Fruit fly (Drosophila melanogaster) whole organism, pupa: ENCODE data around the gene sro.

Source experiments
- CG32121 ChIP-seq: fragments of 200-800 bp; sonication (Bioruptor generic); IDR thresholded peaks from 2 replicates; pipeline ENCODE4 v1.3.6; 2022; ENCODE audit warnings: missing biosample characterization, missing genetic modification characterization
- CG34367 ChIP-seq: fragments of 200-800 bp; sonication (Bioruptor generic); optimal IDR thresholded peaks from 2 replicates; lab custom pipeline; 2018; ENCODE audit warnings: missing biosample characterization, mild to moderate bottlenecking, missing genetic modification characterization
- CG8159 ChIP-seq: fragments of 200-800 bp; sonication (Bioruptor generic); optimal IDR thresholded peaks from 3 replicates; lab custom pipeline; 2018; ENCODE audit warnings: missing biosample characterization, mild to moderate bottlenecking, missing genetic modification characterization, moderate library complexity
- D1 ChIP-seq: fragments of 200-800 bp; sonication (Bioruptor generic); optimal IDR thresholded peaks from 2 replicates; lab custom pipeline; 2018; ENCODE audit warnings: missing biosample characterization, mild to moderate bottlenecking, missing genetic modification characterization, moderate library complexity
- gl ChIP-seq: fragments of 200-800 bp; sonication (Bioruptor generic); optimal IDR thresholded peaks from 2 replicates; lab custom pipeline; 2018; ENCODE audit warnings: missing biosample characterization, mild to moderate bottlenecking, missing genetic modification characterization

DNA sequence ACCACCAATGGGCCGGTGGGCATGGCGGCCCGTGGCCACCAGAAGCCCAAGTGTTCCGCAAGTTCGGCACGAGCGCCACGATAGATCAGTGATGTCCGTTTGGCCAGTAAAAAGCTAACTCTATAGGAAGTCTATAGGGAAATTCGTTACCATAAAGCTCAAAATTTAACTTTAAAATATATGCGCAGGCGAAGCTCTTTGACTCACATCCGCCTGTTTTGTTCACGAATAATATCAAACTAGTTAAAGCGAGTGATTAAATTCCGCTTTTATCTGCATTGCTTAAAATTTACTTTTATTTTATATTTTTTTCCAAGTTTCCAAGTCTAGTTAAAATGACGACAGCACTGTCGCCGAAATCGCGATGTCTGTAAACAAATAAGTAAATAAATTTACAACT, 36.7 kb upstream of the sro start:
- TF ChIP-seq CG32121 (GFP tag; lab: Robert Waterston, UW), result peak; percentile 37
- peak; percentile 53 for TF ChIP-seq CG8159 (tag; lab: Kevin White, UChicago)
- no peak for TF ChIP-seq gl
- peak; percentile 10 for TF ChIP-seq D1 (tag; lab: Kevin White, UChicago)
- TF ChIP-seq CG34367 (tag; lab: Kevin White, UChicago), result no peak
